Fruit fly (Drosophila melanogaster) whole organism, embryonic: ENCODE results near the gene Polr1C.
A peak's percentile ranks its signal among the peaks of the same experiment; 100 is the strongest.

ENCODE experiments used
- Ada2b ChIP-seq: fragments of 200-800 bp; sonication (Bioruptor generic); IDR thresholded peaks from 2 replicates; pipeline ENCODE4 v1.3.6; 2022; ENCODE audit warnings: missing biosample characterization, missing genetic modification characterization
- CG10366 ChIP-seq: fragments of 200-800 bp; sonication (Bioruptor generic); IDR thresholded peaks from 2 replicates; pipeline ENCODE4 v1.3.6; 2022; ENCODE audit warnings: missing biosample characterization, missing genetic modification characterization
- CG10565 ChIP-seq: fragments of 200-800 bp; sonication (Bioruptor generic); optimal IDR thresholded peaks from 3 replicates; lab custom pipeline; 2016; ENCODE audit warnings: missing biosample characterization, mild to moderate bottlenecking, missing genetic modification characterization
- CG12769 ChIP-seq: fragments of 200-800 bp; sonication (Bioruptor generic); optimal IDR thresholded peaks from 2 replicates; lab custom pipeline; 2019; ENCODE audit warnings: missing biosample characterization, mild to moderate bottlenecking, missing genetic modification characterization, moderate library complexity
- CG13296 ChIP-seq: fragments of 200-800 bp; sonication (Bioruptor generic); optimal IDR thresholded peaks from 3 replicates; lab custom pipeline; 2018; ENCODE audit warnings: missing biosample characterization, mild to moderate bottlenecking, missing genetic modification characterization
- CG13424 ChIP-seq: fragments of 200-800 bp; sonication (Bioruptor generic); optimal IDR thresholded peaks from 2 replicates; lab custom pipeline; 2019; ENCODE audit warnings: missing biosample characterization, mild to moderate bottlenecking, missing genetic modification characterization, moderate library complexity
- CG14710 ChIP-seq: fragments of 200-800 bp; sonication (Bioruptor generic); optimal IDR thresholded peaks from 3 replicates; lab custom pipeline; 2019; ENCODE audit warnings: missing biosample characterization, mild to moderate bottlenecking, missing genetic modification characterization, moderate library complexity
- CG1529 ChIP-seq: fragments of 200-800 bp; sonication (Bioruptor generic); optimal IDR thresholded peaks from 3 replicates; lab custom pipeline; 2018; ENCODE audit warnings: missing biosample characterization, missing genetic modification characterization
- CG15479 ChIP-seq: fragments of 200-800 bp; sonication (Bioruptor generic); optimal IDR thresholded peaks from 3 replicates; lab custom pipeline; 2019; ENCODE audit warnings: missing biosample characterization, mild to moderate bottlenecking, missing genetic modification characterization, moderate library complexity
- CG1647 ChIP-seq: fragments of 200-800 bp; sonication (Bioruptor generic); optimal IDR thresholded peaks from 3 replicates; lab custom pipeline; 2016; ENCODE audit warnings: missing biosample characterization, missing genetic modification characterization
- CG17359 ChIP-seq: fragments of 200-800 bp; sonication (Bioruptor generic); optimal IDR thresholded peaks from 3 replicates; lab custom pipeline; 2018; ENCODE audit warnings: missing biosample characterization, mild to moderate bottlenecking, missing genetic modification characterization, moderate library complexity
- CG17385 ChIP-seq: fragments of 200-800 bp; sonication (Bioruptor generic); optimal IDR thresholded peaks from 3 replicates; lab custom pipeline; 2018; ENCODE audit warnings: missing biosample characterization, mild to moderate bottlenecking, missing genetic modification characterization
- CG18262 ChIP-seq: fragments of 200-800 bp; optimal IDR thresholded peaks from 3 replicates; lab custom pipeline; 2019; ENCODE audit warnings: missing biosample characterization, mild to moderate bottlenecking, missing genetic modification characterization, moderate library complexity
- CG30403 ChIP-seq: fragments of 200-800 bp; sonication (Bioruptor generic); optimal IDR thresholded peaks from 3 replicates; lab custom pipeline; 2016; ENCODE audit warnings: missing biosample characterization, missing genetic modification characterization
- CG30431 ChIP-seq: fragments of 200-800 bp; sonication (Bioruptor generic); optimal IDR thresholded peaks from 2 replicates; lab custom pipeline; 2017; ENCODE audit warnings: missing biosample characterization, missing genetic modification characterization
- CG31224 ChIP-seq: fragments of 200-800 bp; sonication (Bioruptor generic); IDR thresholded peaks from 2 replicates; pipeline ENCODE4 v1.3.6; 2022; ENCODE audit warnings: missing biosample characterization, missing genetic modification characterization
- CG33557 ChIP-seq: fragments of 200-800 bp; sonication (Bioruptor generic); optimal IDR thresholded peaks from 2 replicates; lab custom pipeline; 2019; ENCODE audit warnings: missing biosample characterization, mild to moderate bottlenecking, missing genetic modification characterization, moderate library complexity
- CG6854 ChIP-seq: fragments of 200-800 bp; sonication (Bioruptor generic); optimal IDR thresholded peaks from 3 replicates; lab custom pipeline; 2017; ENCODE audit warnings: missing biosample characterization, mild to moderate bottlenecking, missing genetic modification characterization
- CG7987 ChIP-seq: fragments of 200-800 bp; sonication (Bioruptor generic); optimal IDR thresholded peaks from 2 replicates; lab custom pipeline; 2018; ENCODE audit warnings: missing biosample characterization, mild to moderate bottlenecking, missing genetic modification characterization, moderate library complexity
- CG8281 ChIP-seq: fragments of 200-800 bp; sonication (Bioruptor generic); optimal IDR thresholded peaks from 2 replicates; lab custom pipeline; 2018; ENCODE audit warnings: missing biosample characterization, mild to moderate bottlenecking, missing genetic modification characterization, moderate library complexity
- CG8478 ChIP-seq: fragments of >200 bp; optimal IDR thresholded peaks from 2 replicates; lab custom pipeline; 2018
- CG9215 ChIP-seq: fragments of 200-800 bp; sonication (Bioruptor generic); IDR thresholded peaks from 2 replicates; pipeline ENCODE4 v1.3.6; 2022; ENCODE audit warnings: missing biosample characterization, missing genetic modification characterization
- Camta ChIP-seq: fragments of 200-800 bp; sonication (Bioruptor generic); optimal IDR thresholded peaks from 2 replicates; lab custom pipeline; 2016; ENCODE audit warnings: missing biosample characterization, missing genetic modification characterization
- CrebB ChIP-seq: fragments of 200-800 bp; sonication (Bioruptor generic); optimal IDR thresholded peaks from 3 replicates; lab custom pipeline; 2018; ENCODE audit warnings: missing biosample characterization, mild to moderate bottlenecking, missing genetic modification characterization
- D19B ChIP-seq: fragments of 200-800 bp; sonication (Bioruptor generic); optimal IDR thresholded peaks from 2 replicates; lab custom pipeline; 2017; ENCODE audit warnings: missing biosample characterization, mild to moderate bottlenecking, missing genetic modification characterization
- Deaf1 ChIP-seq: fragments of 200-800 bp; optimal IDR thresholded peaks from 3 replicates; lab custom pipeline; 2019; ENCODE audit warnings: missing biosample characterization, mild to moderate bottlenecking, missing genetic modification characterization, moderate library complexity
- E2f1 ChIP-seq: fragments of 200-800 bp; sonication (Bioruptor generic); IDR thresholded peaks from 2 replicates; pipeline ENCODE4 v1.3.6; 2022; ENCODE audit warnings: missing biosample characterization, missing genetic modification characterization
- Ets97D ChIP-seq: fragments of 200-800 bp; sonication (Bioruptor generic); optimal IDR thresholded peaks from 3 replicates; lab custom pipeline; 2016; ENCODE audit warnings: missing biosample characterization, missing genetic modification characterization
- Gug ChIP-seq: fragments of 200-800 bp; sonication (Bioruptor generic); IDR thresholded peaks from 4 replicates; pipeline ENCODE4 v1.3.6; 2022; ENCODE audit warnings: missing biosample characterization, missing genetic modification characterization
- H15 ChIP-seq: fragments of 200-800 bp; sonication (Bioruptor generic); IDR thresholded peaks from 3 replicates; pipeline ENCODE4 v1.3.6; 2022; ENCODE audit warnings: missing biosample characterization, missing genetic modification characterization
- Med ChIP-seq: fragments of 200-800 bp; sonication (Bioruptor generic); peaks from one replicate; lab custom pipeline; 2016; ENCODE audit warnings: missing biosample characterization, missing genetic modification characterization, mild to moderate bottlenecking, inconsistent platforms, moderate library complexity
- NK7.1 ChIP-seq: fragments of 200-800 bp; sonication (Bioruptor generic); optimal IDR thresholded peaks from 3 replicates; lab custom pipeline; 2016; ENCODE audit warnings: missing biosample characterization, missing genetic modification characterization
- Nf-YC ChIP-seq: fragments of 200-800 bp; optimal IDR thresholded peaks from 3 replicates; lab custom pipeline; 2019; ENCODE audit warnings: missing biosample characterization, mild to moderate bottlenecking, missing genetic modification characterization, moderate library complexity
- NfI ChIP-seq: fragments of 200-800 bp; sonication (Bioruptor generic); optimal IDR thresholded peaks from 3 replicates; lab custom pipeline; 2018; ENCODE audit warnings: missing biosample characterization, mild to moderate bottlenecking, missing genetic modification characterization, moderate library complexity
- Scr ChIP-seq: fragments of 200-800 bp; sonication (Bioruptor generic); IDR thresholded peaks from 2 replicates; pipeline ENCODE4 v1.3.6; 2022; ENCODE audit warnings: missing biosample characterization, missing genetic modification characterization; ENCODE audit not compliant: partially characterized antibody
- Trl ChIP-seq, 3 experiments: fragments of >200 bp in 2 of 3; fragments of 200-800 bp in 1 of 3; sonication (Bioruptor generic) in 1 of 3; optimal IDR thresholded peaks; 2 replicates in 1 of 3; 3 replicates in 2 of 3; lab custom pipeline; 2016 to 2017; ENCODE audit warnings: missing biosample characterization in 1 of 3, missing genetic modification characterization in 1 of 3
- bcd ChIP-seq: fragments of 200-800 bp; sonication (Bioruptor generic); optimal IDR thresholded peaks from 2 replicates; lab custom pipeline; 2017; ENCODE audit warnings: missing biosample characterization, mild to moderate bottlenecking, missing genetic modification characterization
- br ChIP-seq: fragments of >200 bp; optimal IDR thresholded peaks from 2 replicates; lab custom pipeline; 2017
- cg ChIP-seq: fragments of 200-800 bp; sonication (Bioruptor generic); optimal IDR thresholded peaks from 3 replicates; lab custom pipeline; 2019; ENCODE audit warnings: missing biosample characterization, mild to moderate bottlenecking, missing genetic modification characterization, moderate library complexity
- ci ChIP-seq: fragments of 200-800 bp; sonication (Bioruptor generic); IDR thresholded peaks from 3 replicates; pipeline ENCODE4 v1.3.6; 2022; ENCODE audit warnings: missing biosample characterization, missing genetic modification characterization
- ewg ChIP-seq: fragments of 200-800 bp; sonication (Bioruptor generic); optimal IDR thresholded peaks from 3 replicates; lab custom pipeline; 2017; ENCODE audit warnings: mild to moderate bottlenecking, missing biosample characterization, missing genetic modification reagents, missing genetic modification characterization
- gce ChIP-seq: fragments of 200-800 bp; sonication (Bioruptor generic); IDR thresholded peaks from 3 replicates; pipeline ENCODE4 v1.3.6; 2022; ENCODE audit warnings: missing biosample characterization, missing genetic modification characterization
- grau ChIP-seq: fragments of 200-800 bp; optimal IDR thresholded peaks from 3 replicates; lab custom pipeline; 2019; ENCODE audit warnings: missing biosample characterization, mild to moderate bottlenecking, missing genetic modification characterization, moderate library complexity
- gt ChIP-seq: fragments of 200-800 bp; sonication (Bioruptor generic); IDR thresholded peaks from 2 replicates; pipeline ENCODE4 v1.3.6; 2022; ENCODE audit warnings: missing biosample characterization, missing genetic modification characterization
- luna ChIP-seq: fragments of 200-800 bp; sonication (Bioruptor generic); optimal IDR thresholded peaks from 2 replicates; lab custom pipeline; 2016; ENCODE audit warnings: missing biosample characterization, missing genetic modification characterization
- maf-S ChIP-seq: fragments of 200-800 bp; sonication (Bioruptor generic); optimal IDR thresholded peaks from 2 replicates; lab custom pipeline; 2016; ENCODE audit warnings: missing biosample characterization, missing genetic modification characterization
- run ChIP-seq: fragments of 200-800 bp; sonication (Bioruptor generic); optimal IDR thresholded peaks from 3 replicates; lab custom pipeline; 2018; ENCODE audit warnings: missing biosample characterization, mild to moderate bottlenecking, missing genetic modification characterization
- sens ChIP-seq: fragments of 200-800 bp; sonication (Bioruptor generic); peaks from one replicate; lab custom pipeline; 2016; ENCODE audit warnings: missing biosample characterization, missing genetic modification characterization
- tin ChIP-seq: fragments of 200-800 bp; sonication (Bioruptor generic); optimal IDR thresholded peaks from 3 replicates; lab custom pipeline; 2016; ENCODE audit warnings: missing biosample characterization, missing genetic modification characterization
- unpg ChIP-seq: fragments of 200-800 bp; sonication (Bioruptor generic); optimal IDR thresholded peaks from 3 replicates; lab custom pipeline; 2018; ENCODE audit warnings: missing biosample characterization, mild to moderate bottlenecking, missing genetic modification characterization, moderate library complexity
- vfl ChIP-seq: fragments of 200-800 bp; sonication (Bioruptor generic); optimal IDR thresholded peaks from 2 replicates; lab custom pipeline; 2016; ENCODE audit warnings: missing biosample characterization, missing genetic modification characterization

Polr1C gene

DNA sequence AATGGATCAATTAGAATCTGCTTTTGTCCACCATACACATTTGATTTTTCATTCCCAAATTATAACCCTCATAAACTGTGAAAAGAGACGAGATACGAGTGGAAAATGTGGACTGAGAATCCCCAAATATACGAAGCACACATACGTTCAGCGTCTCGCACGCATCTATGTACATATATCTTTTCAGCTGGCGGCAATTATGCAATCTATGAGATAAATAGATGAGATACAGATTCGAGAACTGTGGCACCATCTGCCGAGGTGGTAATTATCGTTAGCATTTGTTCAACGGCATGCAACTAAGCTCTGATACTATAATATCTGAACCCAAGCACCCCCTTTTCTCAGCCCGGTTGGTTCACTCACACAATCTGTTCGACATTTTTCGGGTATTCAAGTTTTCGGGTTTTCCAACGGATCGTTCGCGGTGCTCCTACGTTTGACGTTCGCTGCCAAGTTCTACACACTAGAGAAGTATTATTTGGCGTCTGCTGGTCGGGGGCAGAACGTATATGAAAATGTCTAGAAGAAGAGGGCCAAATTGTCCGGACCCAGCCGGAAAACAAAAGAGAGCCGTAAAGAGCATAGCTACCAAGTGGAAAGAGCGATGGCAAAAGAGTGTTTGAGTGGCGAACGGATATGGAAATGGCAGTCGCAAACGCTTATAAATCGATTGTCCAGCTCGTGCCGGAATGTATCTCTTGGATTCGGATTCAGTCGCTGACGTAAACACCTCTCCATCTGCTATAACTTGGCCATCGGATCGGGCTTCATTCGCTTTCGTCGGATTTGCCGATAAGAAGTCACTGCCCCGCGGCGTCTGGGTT is 26.4 kb downstream of the Polr1C start (continued):
- TF ChIP-seq maf-S (no peak), D19B (GFP tag; lab: Kevin White, UChicago) (no peak), CG31224 (GFP tag; lab: Robert Waterston, UW) (no peak), ci (GFP tag; lab: Robert Waterston, UW) (no peak), CG7987 (GFP tag; lab: Kevin White, UChicago) (no peak), tin (GFP tag; lab: Kevin White, UChicago) (no peak), Scr (GFP tag; lab: Robert Waterston, UW) (peak; percentile 22; the same call in 1 of the 2 replicates), CG8478 (no peak), CrebB (tag; lab: Kevin White, UChicago) (no peak), CG17385 (GFP tag; lab: Kevin White, UChicago) (peak; percentile 34), NK7.1 (no peak), Ada2b (no peak), Nf-YC (tag; lab: Kevin White, UChicago) (no peak), CG10565 (GFP tag; lab: Kevin White, UChicago) (no peak), Gug (no peak), E2f1 (GFP tag; lab: Robert Waterston, UW) (no peak), grau (tag; lab: Kevin White, UChicago) (no peak), bcd (no peak), CG30431 (GFP tag; lab: Kevin White, UChicago) (no peak), CG12769 (tag; lab: Kevin White, UChicago) (peak; percentile 66), Ets97D (GFP tag; lab: Kevin White, UChicago) (no peak), CG18262 (tag; lab: Kevin White, UChicago) (no peak), CG1529 (GFP tag; lab: Kevin White, UChicago) (no peak), H15 (GFP tag; lab: Robert Waterston, UW) (no peak), CG33557 (no peak), CG15479 (GFP tag; lab: Kevin White, UChicago) (peak; percentile 35), CG13424 (tag; lab: Kevin White, UChicago) (no peak), CG6854 (GFP tag; lab: Kevin White, UChicago) (no peak), CG17359 (no peak), luna (GFP tag; lab: Kevin White, UChicago) (no peak), CG14710 (tag; lab: Kevin White, UChicago) (no peak), CG10366 (GFP tag; lab: Robert Waterston, UW) (no peak), sens (peak; percentile 50), Trl (optimal IDR thresholded peaks at IDR 0.05; lab: Kevin White, UChicago) (peak; percentile 52 to 77), Trl (GFP tag; optimal IDR thresholded peaks at IDR 0.05; lab: Kevin White, UChicago) (no peak), gt (GFP tag; lab: Robert Waterston, UW) (no peak), vfl (no peak), CG9215 (GFP tag; lab: Robert Waterston, UW) (no peak), cg (GFP tag; lab: Kevin White, UChicago) (no peak), NfI (GFP tag; lab: Kevin White, UChicago) (no peak), Camta (GFP tag; lab: Kevin White, UChicago) (no peak), unpg (GFP tag; lab: Kevin White, UChicago) (no peak), gce (no peak), CG30403 (GFP tag; lab: Kevin White, UChicago) (no peak), br (lab: Kevin White, UChicago) (no peak), CG1647 (no peak), Deaf1 (tag; lab: Kevin White, UChicago) (peak; percentile 71), CG8281 (tag; lab: Kevin White, UChicago) (no peak), Med (peak; percentile 73), CG13296 (GFP tag; lab: Kevin White, UChicago) (peak; percentile 11), run (tag; lab: Kevin White, UChicago) (no peak), ewg (GFP tag; lab: Kevin White, UChicago) (no peak)
